Worm (Caenorhabditis elegans) whole organism, mixed stage, embryonic: ENCODE data around the gene K07H8.8.

Source experiments
- bed-3 ChIP-seq: fragments of 200-800 bp; sonication (Bioruptor generic); optimal IDR thresholded peaks from 3 replicates; lab custom pipeline; 2018; ENCODE audit warnings: mild to moderate bottlenecking, missing genetic modification characterization, moderate library complexity, missing compliant biosample characterization
- lsy-2 ChIP-seq: fragments of 150-350 bp; optimal IDR thresholded peaks from 2 replicates; lab custom pipeline; 2014; ENCODE audit warnings: missing biosample characterization, missing genetic modification characterization
- nhr-28 ChIP-seq: fragments of 150-350 bp; optimal IDR thresholded peaks from 2 replicates; lab custom pipeline; 2014; ENCODE audit warnings: missing biosample characterization, missing genetic modification characterization
- unc-62 ChIP-seq: fragments of 150-350 bp; optimal IDR thresholded peaks from 2 replicates; lab custom pipeline; 2014; ENCODE audit warnings: missing biosample characterization, missing genetic modification reagents, missing genetic modification characterization

DNA sequence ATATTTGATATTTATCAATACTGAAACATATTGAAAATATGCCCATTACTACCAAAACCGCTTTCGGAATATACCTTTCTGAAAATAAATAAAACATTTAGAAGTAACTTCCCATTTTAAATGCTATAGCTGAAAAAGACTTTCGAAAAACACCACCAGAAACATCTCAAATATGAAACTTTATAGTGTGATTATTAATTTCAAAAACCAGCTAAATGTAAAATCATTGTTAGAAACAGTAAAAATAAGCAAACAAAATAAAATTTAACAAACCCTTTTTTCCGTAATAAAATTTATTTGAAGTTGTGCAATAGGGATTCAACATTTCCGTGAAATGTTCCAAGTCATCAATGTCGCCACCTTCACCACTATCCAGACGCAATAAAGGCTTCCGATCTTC is at the start of gene K07H8.8, which contains the start of gene K07H8.5:
- TF ChIP-seq bed-3 (no peak), unc-62 (GFP tag; lab: Kevin White, UChicago) (no peak), lsy-2 (tag; lab: Kevin White, UChicago) (no peak), nhr-28 (tag; lab: Kevin White, UChicago) (no peak)
